Worm (Caenorhabditis elegans): ENCODE results near the gene pqn-71.

Gene pqn-71

ce11 chrV:15499099-15499498 is 33.6 kb downstream of the pqn-71 start:
- TF ChIP-seq B0261.1 (tag; optimal IDR thresholded peaks at IDR 0.05): no peak
- TF ChIP-seq atf-7 (tag; optimal IDR thresholded peaks at IDR 0.05): peak; percentile 48
- TF ChIP-seq F23B12.7 (tag; optimal IDR thresholded peaks at IDR 0.05; ENCODE audit: insufficient read depth): no peak
- peak; percentile 61; the same call in 1 of the 2 replicates for TF ChIP-seq hmg-1.2 (GFP tag; IDR thresholded peaks at IDR 0.05)

- TF ChIP-seq hmg-20 (GFP tag; IDR thresholded peaks at IDR 0.05): no peak
- TF ChIP-seq ekl-4 (GFP tag; IDR thresholded peaks at IDR 0.05): no peak
- TF ChIP-seq let-526 (GFP tag; IDR thresholded peaks at IDR 0.05): no peak
These were observed 38.1 kb downstream of the pqn-71 start for ce11 chrV:15503603-15504002.

DNA sequence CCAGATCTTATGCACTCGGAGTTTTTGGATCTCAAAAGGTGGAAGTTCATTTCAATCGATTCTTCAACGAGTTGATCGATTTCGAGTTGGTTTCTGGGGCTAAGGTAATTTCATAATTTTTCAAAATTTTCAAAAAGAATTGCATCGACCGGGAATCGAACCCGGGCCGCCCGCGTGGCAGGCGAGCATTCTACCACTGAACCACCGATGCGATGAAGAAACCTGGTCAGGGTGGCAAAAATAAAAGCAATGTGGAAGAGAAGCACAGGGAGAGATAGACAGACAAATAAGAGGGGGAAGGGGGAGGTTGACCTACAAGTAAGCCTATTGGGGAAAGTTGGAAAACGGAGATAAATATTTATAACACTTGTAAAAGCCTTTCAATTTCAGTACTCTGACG is 39.6 kb downstream of the pqn-71 start:
- TF ChIP-seq let-607 (tag; optimal IDR thresholded peaks at IDR 0.05) (peak in 1 of 2 experiments; percentile 14), Y79H2A.3 (GFP tag; conservative IDR thresholded peaks at IDR 0.05) (no peak), lin-35 (GFP tag; optimal IDR thresholded peaks at IDR 0.05) (no peak), ztf-3 (GFP tag; optimal IDR thresholded peaks at IDR 0.05) (no peak), somi-1 (GFP tag; optimal IDR thresholded peaks at IDR 0.05) (peak; percentile 10), rpc-1 (optimal IDR thresholded peaks at IDR 0.05) (peak; percentile 76), rpc-1 (tag; optimal IDR thresholded peaks at IDR 0.05) (peak; percentile 83), sdz-38 (tag; optimal IDR thresholded peaks at IDR 0.05) (no peak), D2030.7 (GFP tag; IDR thresholded peaks at IDR 0.05) (peak; percentile 75), F22D6.2 (tag; optimal IDR thresholded peaks at IDR 0.05) (no peak), cebp-1 (GFP tag; IDR thresholded peaks at IDR 0.05) (peak; percentile 44; the same call in 1 of the 2 replicates), cebp-1 (tag; optimal IDR thresholded peaks at IDR 0.05) (no peak), Y53G8AR.9 (GFP tag; conservative IDR thresholded peaks at IDR 0.05) (no peak), ztf-25 (GFP tag; IDR thresholded peaks at IDR 0.05) (no peak), ceh-58 (GFP tag; IDR thresholded peaks at IDR 0.05) (0 out of 2 replicates have a peak, but pooled peaks have one; percentile 62), rcor-1 (GFP tag; IDR thresholded peaks at IDR 0.05) (no peak), F33H1.4 (GFP tag; IDR thresholded peaks at IDR 0.05) (peak; percentile 32; the same call in 1 of the 2 replicates), ceh-27 (GFP tag; optimal IDR thresholded peaks at IDR 0.05) (peak; percentile 44), gei-17 (GFP tag; optimal IDR thresholded peaks at IDR 0.05) (no peak), lin-54 (GFP tag; optimal IDR thresholded peaks at IDR 0.05) (peak; percentile 57), fkh-3 (tag; optimal IDR thresholded peaks at IDR 0.05) (no peak), ama-1 (optimal IDR thresholded peaks at IDR 0.05) (no peak), ama-1 (GFP tag; optimal IDR thresholded peaks at IDR 0.05) (no peak), T07F8.4 (tag; optimal IDR thresholded peaks at IDR 0.05) (no peak), chd-7 (tag; optimal IDR thresholded peaks at IDR 0.05) (peak; percentile 19), die-1 (tag; optimal IDR thresholded peaks at IDR 0.05) (peak; percentile 31), ztf-22 (GFP tag; optimal IDR thresholded peaks at IDR 0.05) (no peak), nhr-80 (tag; optimal IDR thresholded peaks at IDR 0.05) (peak; percentile 24), B0261.1 (tag; optimal IDR thresholded peaks at IDR 0.05) (peak; percentile 85), snpc-1.1 (tag; optimal IDR thresholded peaks at IDR 0.05; ENCODE audit: insufficient read depth) (no peak), ceh-100 (GFP tag; IDR thresholded peaks at IDR 0.05) (no peak), ZK185.1 (tag; optimal IDR thresholded peaks at IDR 0.05; ENCODE audit: poor library complexity, severe bottlenecking) (peak; percentile 24), dox-1 (GFP tag; IDR thresholded peaks at IDR 0.05) (peak; percentile 63), nfyb-1 (GFP tag; IDR thresholded peaks at IDR 0.05) (0 out of 2 replicates have a peak, but pooled peaks have one; percentile 52), mes-4 (tag; optimal IDR thresholded peaks at IDR 0.05) (no peak), ztf-18 (tag; optimal IDR thresholded peaks at IDR 0.05) (peak; percentile 46), aptf-3 (GFP tag; IDR thresholded peaks at IDR 0.05) (no peak), nhr-90 (tag; optimal IDR thresholded peaks at IDR 0.05) (peak; percentile 38), ztf-28 (GFP tag; IDR thresholded peaks at IDR 0.05) (peak; percentile 70; the same call in 1 of the 2 replicates), F23B12.7 (tag; optimal IDR thresholded peaks at IDR 0.05; ENCODE audit: insufficient read depth) (no peak), pbrm-1 (GFP tag; IDR thresholded peaks at IDR 0.05) (peak; percentile 62; the same call in 1 of the 2 replicates)

All from whole organism, young adult.